Worm (Caenorhabditis elegans): ENCODE data around the gene K07C5.13.

Gene K07C5.13

ce11 chrV:10342904-10343303, 1.0 kb downstream of the K07C5.13 start, which contains the start of gene K07C5.3 (continued):
- TF ChIP-seq ceh-79 (tag; optimal IDR thresholded peaks at IDR 0.05), result peak; percentile 39
- TF ChIP-seq zfh-2 (GFP tag; conservative IDR thresholded peaks at IDR 0.05), result no peak
- TF ChIP-seq lin-54 (GFP tag; optimal IDR thresholded peaks at IDR 0.05), result peak; percentile 2
- peak; percentile 63 for TF ChIP-seq hsf-1 (GFP tag; IDR thresholded peaks at IDR 0.05)
- no peak for TF ChIP-seq nhr-179 (tag; optimal IDR thresholded peaks at IDR 0.05)
- no peak for TF ChIP-seq snpc-4 (GFP tag; optimal IDR thresholded peaks at IDR 0.05)
- no peak for TF ChIP-seq snpc-4 (tag; optimal IDR thresholded peaks at IDR 0.05)
- no peak for TF ChIP-seq F55B11.4 (tag; optimal IDR thresholded peaks at IDR 0.05; ENCODE audit: borderline replicate concordance, insufficient read depth)
- TF ChIP-seq F39B2.1 (GFP tag; IDR thresholded peaks at IDR 0.05), result peak; percentile 71; the same call in 1 of the 2 replicates
- no peak for TF ChIP-seq T07F8.4 (tag; optimal IDR thresholded peaks at IDR 0.05)
- TF ChIP-seq nhr-80 (tag; optimal IDR thresholded peaks at IDR 0.05), result no peak
- peak; percentile 74 for TF ChIP-seq athp-1 (tag; optimal IDR thresholded peaks at IDR 0.05)
- no peak for TF ChIP-seq ztf-6 (GFP tag; IDR thresholded peaks at IDR 0.05)
- no peak for TF ChIP-seq xnd-1 (tag; optimal IDR thresholded peaks at IDR 0.05)
- no peak for TF ChIP-seq rpc-1 (optimal IDR thresholded peaks at IDR 0.05)
- TF ChIP-seq rpc-1 (tag; optimal IDR thresholded peaks at IDR 0.05), result no peak
- TF ChIP-seq bed-2 (GFP tag; IDR thresholded peaks at IDR 0.05), result no peak
- no peak for TF ChIP-seq ccch-3 (GFP tag; optimal IDR thresholded peaks at IDR 0.05)
- TF ChIP-seq lin-26 (GFP tag; IDR thresholded peaks at IDR 0.05), result no peak; the same call in 1 of the 2 replicates
- TF ChIP-seq ztf-22 (GFP tag; optimal IDR thresholded peaks at IDR 0.05), result no peak
- TF ChIP-seq ceh-91 (GFP tag; IDR thresholded peaks at IDR 0.05), result no peak
- no peak for TF ChIP-seq mel-28 (tag; optimal IDR thresholded peaks at IDR 0.05; ENCODE audit: borderline replicate concordance)
- no peak for TF ChIP-seq efl-1 (GFP tag; optimal IDR thresholded peaks at IDR 0.05)
- TF ChIP-seq D2030.7 (GFP tag; IDR thresholded peaks at IDR 0.05), result peak; percentile 15; the same call in 1 of the 2 replicates
- TF ChIP-seq hlh-12 (tag; optimal IDR thresholded peaks at IDR 0.05), result no peak
- TF ChIP-seq K12H6.12 (tag; optimal IDR thresholded peaks at IDR 0.05), result no peak
- TF ChIP-seq somi-1 (GFP tag; optimal IDR thresholded peaks at IDR 0.05), result no peak
- TF ChIP-seq bed-1 (GFP tag; IDR thresholded peaks at IDR 0.05), result no peak
- no peak for TF ChIP-seq nhr-27 (tag; optimal IDR thresholded peaks at IDR 0.05)
- no peak for TF ChIP-seq F23B12.7 (tag; optimal IDR thresholded peaks at IDR 0.05; ENCODE audit: insufficient read depth)
- TF ChIP-seq K11D2.4 (GFP tag; IDR thresholded peaks at IDR 0.05), result no peak
- no peak for TF ChIP-seq lin-40 (tag; optimal IDR thresholded peaks at IDR 0.05)
- TF ChIP-seq Y79H2A.3 (GFP tag; conservative IDR thresholded peaks at IDR 0.05), result peak; percentile 66; the same call in 1 of the 2 replicates
- no peak for TF ChIP-seq F49E8.2 (tag; optimal IDR thresholded peaks at IDR 0.05; ENCODE audit: insufficient read depth)

- TF ChIP-seq ekl-4 (GFP tag; IDR thresholded peaks at IDR 0.05), result 0 out of 2 replicates have a peak, but pooled peaks have one; percentile 26
- TF ChIP-seq snpc-3.4 (tag; optimal IDR thresholded peaks at IDR 0.05), result peak; percentile 6
- TF ChIP-seq madf-3 (GFP tag; IDR thresholded peaks at IDR 0.05), result no peak
- no peak for TF ChIP-seq attf-6 (GFP tag; IDR thresholded peaks at IDR 0.05)
- no peak for TF ChIP-seq lsl-1 (GFP tag; optimal IDR thresholded peaks at IDR 0.05)
- TF ChIP-seq madf-6 (GFP tag; IDR thresholded peaks at IDR 0.05), result 0 out of 2 replicates have a peak, but pooled peaks have one; percentile 43
- TF ChIP-seq F23B12.7 (tag; optimal IDR thresholded peaks at IDR 0.05; ENCODE audit: insufficient read depth), result no peak
- TF ChIP-seq efl-1 (GFP tag; optimal IDR thresholded peaks at IDR 0.05), result no peak
- no peak for TF ChIP-seq T07F8.4 (tag; optimal IDR thresholded peaks at IDR 0.05)
- no peak for TF ChIP-seq lin-40 (tag; optimal IDR thresholded peaks at IDR 0.05)
- TF ChIP-seq C06A6.2 (GFP tag; conservative IDR thresholded peaks at IDR 0.05), result no peak
- TF ChIP-seq nhr-80 (tag; optimal IDR thresholded peaks at IDR 0.05), result no peak
These were observed 8.2 kb downstream of the K07C5.13 start, which contains the start of gene K07C5.9 for ce11 chrV:10350054-10350453. Gene K07C5.9 (minus strand): TSS chrV:10350154.

Data from whole organism, young adult.